Worm (Caenorhabditis elegans) whole organism, L3 larva: ENCODE data around the gene osta-3.

ENCODE experiments used
- aly-2 ChIP-seq: fragments of 150-350 bp; optimal IDR thresholded peaks from 2 replicates; lab custom pipeline; 2014; ENCODE audit warnings: missing biosample characterization, missing genetic modification characterization
- ama-1 ChIP-seq: fragments of 150-350 bp; optimal IDR thresholded peaks from 2 replicates; lab custom pipeline; 2018
- ceh-28 ChIP-seq: fragments of 150-350 bp; optimal IDR thresholded peaks from 2 replicates; lab custom pipeline; 2014; ENCODE audit warnings: missing biosample characterization, missing genetic modification reagents, missing genetic modification characterization
- ceh-9 ChIP-seq: sonication (generic microtip); optimal IDR thresholded peaks from 2 replicates; lab custom pipeline; 2018; ENCODE audit warnings: missing biosample characterization, missing genetic modification characterization
- daf-12 ChIP-seq: fragments of 150-350 bp; optimal IDR thresholded peaks from 2 replicates; lab custom pipeline; 2014; ENCODE audit warnings: missing biosample characterization, missing genetic modification reagents, missing genetic modification characterization
- egl-27 ChIP-seq: sonication (generic microtip); optimal IDR thresholded peaks from 4 replicates; lab custom pipeline; 2017; ENCODE audit warnings: missing biosample characterization, missing genetic modification reagents, missing genetic modification characterization
- egl-5 ChIP-seq: fragments of 150-350 bp; optimal IDR thresholded peaks from 2 replicates; lab custom pipeline; 2017; ENCODE audit warnings: missing biosample characterization, missing genetic modification reagents, missing genetic modification characterization, inconsistent platforms
- elt-1 ChIP-seq: fragments of 150-350 bp; optimal IDR thresholded peaks from 2 replicates; lab custom pipeline; 2014; ENCODE audit warnings: missing biosample characterization, missing genetic modification characterization
- elt-2 ChIP-seq: sonication (generic microtip); optimal IDR thresholded peaks from 2 replicates; lab custom pipeline; 2016; ENCODE audit warnings: missing genetic modification reagents, mild to moderate bottlenecking, missing genetic modification characterization, missing compliant biosample characterization
- elt-3 ChIP-seq, 3 experiments: fragments of 150-350 bp in 1 of 3; sonication (generic microtip) in 2 of 3; optimal IDR thresholded peaks; 2 replicates in 2 of 3; 4 replicates in 1 of 3; lab custom pipeline; 2014 to 2017; ENCODE audit warnings: missing biosample characterization in 3 of 3, missing genetic modification characterization in 3 of 3
- eor-1 ChIP-seq, 2 experiments: fragments of 150-350 bp; optimal IDR thresholded peaks; 2 replicates each; lab custom pipeline; 2014 to 2018; ENCODE audit warnings: missing biosample characterization in 2 of 2, missing genetic modification characterization in 2 of 2
- fos-1 ChIP-seq: fragments of 150-350 bp; optimal IDR thresholded peaks from 2 replicates; lab custom pipeline; 2014; ENCODE audit warnings: missing biosample characterization, missing genetic modification characterization
- hmg-11 ChIP-seq: sonication (generic microtip); optimal IDR thresholded peaks from 2 replicates; lab custom pipeline; 2016; ENCODE audit warnings: missing genetic modification characterization, missing compliant biosample characterization
- jun-1 ChIP-seq: fragments of 150-350 bp; optimal IDR thresholded peaks from 2 replicates; lab custom pipeline; 2014; ENCODE audit warnings: missing biosample characterization, missing genetic modification reagents, missing genetic modification characterization
- lin-15B ChIP-seq: fragments of 150-350 bp; optimal IDR thresholded peaks from 2 replicates; lab custom pipeline; 2014; ENCODE audit warnings: missing biosample characterization, missing genetic modification characterization
- lin-39 ChIP-seq: fragments of 150-350 bp; optimal IDR thresholded peaks from 2 replicates; lab custom pipeline; 2018; ENCODE audit warnings: missing biosample characterization, missing genetic modification reagents, missing genetic modification characterization
- lsy-12 ChIP-seq: sonication (generic microtip); optimal IDR thresholded peaks from 2 replicates; lab custom pipeline; 2016; ENCODE audit warnings: mild to moderate bottlenecking, missing genetic modification characterization, missing compliant biosample characterization
- mdl-1 ChIP-seq: fragments of 150-350 bp; optimal IDR thresholded peaks from 2 replicates; lab custom pipeline; 2014; ENCODE audit warnings: missing biosample characterization, missing genetic modification characterization
- nfya-1 ChIP-seq: sonication (generic microtip); optimal IDR thresholded peaks from 2 replicates; lab custom pipeline; 2017; ENCODE audit warnings: missing genetic modification characterization, mild to moderate bottlenecking, missing compliant biosample characterization, antibody characterized with exemption, moderate library complexity; ENCODE audit not compliant: insufficient read depth
- nhr-11 ChIP-seq: fragments of 150-350 bp; optimal IDR thresholded peaks from 2 replicates; lab custom pipeline; 2014; ENCODE audit warnings: missing biosample characterization, missing genetic modification characterization
- nhr-12 ChIP-seq: fragments of 150-350 bp; optimal IDR thresholded peaks from 2 replicates; lab custom pipeline; 2014; ENCODE audit warnings: missing biosample characterization, missing genetic modification characterization
- nhr-23 ChIP-seq: fragments of 150-350 bp; optimal IDR thresholded peaks from 2 replicates; lab custom pipeline; 2014; ENCODE audit warnings: missing biosample characterization, missing genetic modification reagents, missing genetic modification characterization
- nhr-25 ChIP-seq: sonication (generic microtip); optimal IDR thresholded peaks from 2 replicates; lab custom pipeline; 2017; ENCODE audit warnings: missing biosample characterization, missing genetic modification characterization
- nhr-28 ChIP-seq: fragments of 150-350 bp; optimal IDR thresholded peaks from 2 replicates; lab custom pipeline; 2014; ENCODE audit warnings: missing biosample characterization, missing genetic modification characterization
- nhr-43 ChIP-seq: sonication (generic microtip); optimal IDR thresholded peaks from 2 replicates; lab custom pipeline; 2016; ENCODE audit warnings: mild to moderate bottlenecking, missing genetic modification characterization, missing compliant biosample characterization; ENCODE audit not compliant: poor library complexity, severe bottlenecking
- nhr-67 ChIP-seq: fragments of 150-350 bp; optimal IDR thresholded peaks from 2 replicates; lab custom pipeline; 2014; ENCODE audit warnings: missing biosample characterization, missing genetic modification characterization
- nhr-77 ChIP-seq: fragments of 150-350 bp; optimal IDR thresholded peaks from 2 replicates; lab custom pipeline; 2014; ENCODE audit warnings: missing biosample characterization, missing genetic modification characterization
- pha-4 ChIP-seq: fragments of 150-350 bp; optimal IDR thresholded peaks from 2 replicates; lab custom pipeline; 2014; ENCODE audit warnings: missing biosample characterization, missing genetic modification reagents, missing genetic modification characterization
- sea-2 ChIP-seq: fragments of 150-350 bp; sonication (generic microtip); optimal IDR thresholded peaks from 4 replicates; lab custom pipeline; 2014; ENCODE audit warnings: missing biosample characterization, missing genetic modification reagents, missing genetic modification characterization
- skn-1 ChIP-seq: fragments of 150-350 bp; optimal IDR thresholded peaks from 2 replicates; lab custom pipeline; 2014; ENCODE audit warnings: missing biosample characterization, missing genetic modification characterization
- snpc-4 ChIP-seq: fragments of 150-350 bp; optimal IDR thresholded peaks from 2 replicates; lab custom pipeline; 2014; ENCODE audit warnings: missing biosample characterization, missing genetic modification characterization
- tbx-2 ChIP-seq: sonication (generic microtip); optimal IDR thresholded peaks from 2 replicates; lab custom pipeline; 2016; ENCODE audit warnings: mild to moderate bottlenecking, missing genetic modification characterization, missing compliant biosample characterization
- unc-39 ChIP-seq: sonication (generic microtip); optimal IDR thresholded peaks from 4 replicates; lab custom pipeline; 2017; ENCODE audit warnings: missing biosample characterization, missing genetic modification characterization
- unc-62 ChIP-seq: fragments of 150-350 bp; sonication (generic microtip); optimal IDR thresholded peaks from 4 replicates; lab custom pipeline; 2014; ENCODE audit warnings: missing biosample characterization, missing genetic modification reagents, missing genetic modification characterization
- zag-1 ChIP-seq: fragments of 150-350 bp; optimal IDR thresholded peaks from 2 replicates; lab custom pipeline; 2014; ENCODE audit warnings: missing biosample characterization, missing genetic modification characterization
- ztf-11 ChIP-seq: fragments of 150-350 bp; optimal IDR thresholded peaks from 2 replicates; lab custom pipeline; 2014; ENCODE audit warnings: missing biosample characterization, missing genetic modification characterization

Gene osta-3

ce11 chrII:14812231-14812630 lies at the start of gene osta-3:
osta-3 (plus strand) TSS chrII:14812531.
- TF ChIP-seq egl-27 (tag; lab: Kevin White, UChicago), result no peak
- no peak for TF ChIP-seq nhr-77 (tag; lab: Kevin White, UChicago)
- no peak for TF ChIP-seq hmg-11 (tag; lab: Kevin White, UChicago)
- TF ChIP-seq unc-62 (GFP tag; lab: Kevin White, UChicago), result no peak
- TF ChIP-seq lin-39, result no peak
- TF ChIP-seq nhr-11, result no peak

DNA sequence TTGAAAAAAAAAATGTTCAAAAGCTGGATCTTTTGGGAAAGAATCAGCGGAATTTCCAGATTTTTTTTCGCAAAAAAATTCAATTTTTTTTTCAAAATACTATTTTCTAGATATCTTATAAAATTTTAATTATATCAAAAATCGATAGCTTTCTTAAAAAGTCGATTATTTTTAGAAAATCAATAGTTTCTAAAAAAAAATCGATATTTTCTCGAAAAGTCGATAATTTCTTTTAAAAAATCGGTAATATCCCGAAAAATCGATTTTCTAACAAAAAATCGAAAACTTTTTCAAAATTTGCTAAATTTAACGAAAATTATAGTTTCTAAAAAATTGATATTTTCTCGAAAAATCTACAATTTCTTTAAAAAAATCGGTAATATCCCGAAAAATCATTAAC lies 43.5 kb upstream of the osta-3 start:
- TF ChIP-seq ceh-28 (tag; lab: Kevin White, UChicago), result peak; percentile 78
- TF ChIP-seq hmg-11 (tag; lab: Kevin White, UChicago), result no peak

DNA sequence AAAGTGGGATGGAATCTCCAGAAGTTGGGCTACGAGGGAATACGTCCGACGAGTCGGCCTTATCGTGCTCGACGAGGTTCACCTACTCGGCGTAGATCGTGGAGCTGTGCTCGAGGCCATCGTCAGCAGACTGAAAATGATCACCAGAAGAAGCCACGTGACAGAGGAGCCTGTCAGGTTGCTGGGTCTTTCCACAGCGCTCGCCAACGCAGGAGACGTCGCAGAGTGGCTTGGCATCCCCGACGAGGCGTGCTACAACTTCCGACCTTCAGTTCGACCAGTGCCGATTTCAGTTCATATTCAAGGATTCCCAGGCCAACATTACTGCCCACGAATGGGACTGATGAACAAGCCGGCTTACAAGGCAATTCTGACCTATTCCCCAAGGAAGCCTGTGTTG lies 41.2 kb upstream of the osta-3 start:
- TF ChIP-seq zag-1 (tag; lab: Kevin White, UChicago) (no peak), elt-1 (tag; lab: Kevin White, UChicago) (no peak), snpc-4 (tag; lab: Kevin White, UChicago) (no peak), mdl-1 (tag; lab: Kevin White, UChicago) (no peak), lsy-12 (tag; lab: Kevin White, UChicago) (no peak), nhr-43 (tag; lab: Kevin White, UChicago) (no peak), pha-4 (tag; lab: Kevin White, UChicago) (no peak), elt-3 (tag; optimal IDR thresholded peaks at IDR 0.05; lab: Kevin White, UChicago) (no peak)

ce11 chrII:14772113-14772512 lies 40.2 kb upstream of the osta-3 start:
- TF ChIP-seq elt-1 (tag; lab: Kevin White, UChicago) (no peak), mdl-1 (tag; lab: Kevin White, UChicago) (no peak), nhr-23 (tag; lab: Kevin White, UChicago) (no peak), nhr-12 (tag; lab: Kevin White, UChicago) (no peak)

- no peak for TF ChIP-seq sea-2 (GFP tag; lab: Kevin White, UChicago)
- no peak for TF ChIP-seq jun-1 (tag; lab: Kevin White, UChicago)
- no peak for TF ChIP-seq lsy-12 (tag; lab: Kevin White, UChicago)
- no peak for TF ChIP-seq ztf-11 (tag; lab: Kevin White, UChicago)
- TF ChIP-seq nhr-67 (tag; lab: Kevin White, UChicago), result no peak
- TF ChIP-seq mdl-1 (tag; lab: Kevin White, UChicago), result no peak
- no peak for TF ChIP-seq elt-1 (tag; lab: Kevin White, UChicago)
- no peak for TF ChIP-seq tbx-2
- TF ChIP-seq nhr-25, result no peak
- no peak for TF ChIP-seq lin-15B (tag; lab: Kevin White, UChicago)
- no peak for TF ChIP-seq egl-5 (tag; lab: Kevin White, UChicago)
- no peak for TF ChIP-seq nhr-28 (tag; lab: Kevin White, UChicago)
- no peak for TF ChIP-seq eor-1 (tag; optimal IDR thresholded peaks at IDR 0.05; lab: Kevin White, UChicago)
- TF ChIP-seq nhr-23 (tag; lab: Kevin White, UChicago), result no peak
- no peak for TF ChIP-seq elt-2 (tag; lab: Kevin White, UChicago)
- no peak for TF ChIP-seq nhr-11
- TF ChIP-seq nfya-1 (tag; lab: Kevin White, UChicago), result no peak
- no peak for TF ChIP-seq nhr-43 (tag; lab: Kevin White, UChicago)
- no peak for TF ChIP-seq ceh-28 (tag; lab: Kevin White, UChicago)
- TF ChIP-seq, all 47 proteins: peak for 0
Observed at ce11 chrII:14772956-14773788, 39.2 kb upstream of the osta-3 start, which contains the start of gene Y54E2A.7. Y54E2A.7 (minus strand) TSS chrII:14773006.

ce11 chrII:14778092-14778491 lies 34.2 kb upstream of the osta-3 start, which contains the start of gene Y54E2A.8:
Y54E2A.8 (plus strand) TSS chrII:14778345.
- TF ChIP-seq lsy-12 (tag; lab: Kevin White, UChicago) (no peak), hmg-11 (tag; lab: Kevin White, UChicago) (no peak), nhr-12 (tag; lab: Kevin White, UChicago) (no peak), ceh-9 (tag; lab: Kevin White, UChicago) (no peak), nhr-67 (tag; lab: Kevin White, UChicago) (no peak), eor-1 (tag; optimal IDR thresholded peaks at IDR 0.05; lab: Kevin White, UChicago) (no peak), daf-12 (tag; lab: Kevin White, UChicago) (no peak), snpc-4 (tag; lab: Kevin White, UChicago) (no peak), lin-15B (tag; lab: Kevin White, UChicago) (no peak), nhr-43 (tag; lab: Kevin White, UChicago) (no peak), elt-3 (tag; optimal IDR thresholded peaks at IDR 0.05; lab: Kevin White, UChicago) (no peak), nfya-1 (tag; lab: Kevin White, UChicago) (no peak), unc-39 (tag; lab: Kevin White, UChicago) (no peak), ama-1 (no peak), nhr-11 (no peak), fos-1 (no peak), aly-2 (tag; lab: Kevin White, UChicago) (no peak), skn-1 (tag; lab: Kevin White, UChicago) (no peak)
